Worm (Caenorhabditis elegans) whole organism, L4 larva: Measurements from ENCODE around the gene Y67A10A.3.

Source experiments
- F10B5.3 ChIP-seq: sonication (generic microtip); optimal IDR thresholded peaks from 2 replicates; lab custom pipeline; 2016; ENCODE audit warnings: mild to moderate bottlenecking, missing genetic modification characterization, missing compliant biosample characterization
- F37D6.2 ChIP-seq: sonication (generic microtip); optimal IDR thresholded peaks from 2 replicates; lab custom pipeline; 2016; ENCODE audit warnings: mild to moderate bottlenecking, missing genetic modification characterization, missing compliant biosample characterization
- F49E8.2 ChIP-seq: sonication (generic microtip); optimal IDR thresholded peaks from 2 replicates; lab custom pipeline; 2016; ENCODE audit warnings: missing compliant biosample characterization, mild to moderate bottlenecking, missing genetic modification characterization, borderline replicate concordance
- R02D3.7 ChIP-seq: fragments of 150-350 bp; sonication (generic microtip); optimal IDR thresholded peaks from 3 replicates; lab custom pipeline; 2014; ENCODE audit warnings: missing biosample characterization, missing genetic modification characterization
- T26A8.4 ChIP-seq: fragments of 200-800 bp; sonication (Bioruptor generic); IDR thresholded peaks from 2 replicates; pipeline ENCODE4 v1.3.6; 2022; ENCODE audit warnings: missing genetic modification characterization, missing compliant biosample characterization
- ZK337.2 ChIP-seq: fragments of 200-800 bp; sonication (Bioruptor generic); IDR thresholded peaks from 2 replicates; pipeline ENCODE4 v1.3.6; 2022; ENCODE audit warnings: missing genetic modification reagents, missing genetic modification characterization, missing compliant biosample characterization
- ceh-20 ChIP-seq: fragments of 200-800 bp; sonication (Bioruptor generic); IDR thresholded peaks from 2 replicates; pipeline ENCODE4 v1.3.6; 2022; ENCODE audit warnings: missing genetic modification reagents, missing genetic modification characterization, missing compliant biosample characterization
- ceh-28 ChIP-seq: fragments of 150-350 bp; optimal IDR thresholded peaks from 2 replicates; lab custom pipeline; 2014; ENCODE audit warnings: missing biosample characterization, missing genetic modification reagents, missing genetic modification characterization
- ceh-32 ChIP-seq: sonication (generic microtip); optimal IDR thresholded peaks from 2 replicates; lab custom pipeline; 2016; ENCODE audit warnings: mild to moderate bottlenecking, missing genetic modification characterization, missing compliant biosample characterization; ENCODE audit not compliant: poor library complexity
- ceh-82 ChIP-seq: sonication (generic microtip); optimal IDR thresholded peaks from 2 replicates; lab custom pipeline; 2017; ENCODE audit warnings: missing biosample characterization, missing genetic modification characterization
- cey-2 ChIP-seq: sonication (generic microtip); optimal IDR thresholded peaks from 3 replicates; lab custom pipeline; 2017; ENCODE audit warnings: missing genetic modification characterization, mild to moderate bottlenecking, missing compliant biosample characterization, antibody characterized with exemption, borderline replicate concordance; ENCODE audit not compliant: insufficient read depth
- daf-19 ChIP-seq: fragments of 200-800 bp; sonication (Bioruptor generic); conservative IDR thresholded peaks from 2 replicates; pipeline ENCODE4 v1.3.6; 2022; ENCODE audit warnings: missing genetic modification characterization, missing compliant biosample characterization
- dmd-6 ChIP-seq: fragments of 200-800 bp; sonication (Bioruptor generic); IDR thresholded peaks from 2 replicates; pipeline ENCODE4 v1.3.6; 2022; ENCODE audit warnings: missing genetic modification reagents, missing genetic modification characterization, missing compliant biosample characterization
- dpl-1 ChIP-seq: fragments of 150-350 bp; optimal IDR thresholded peaks from 2 replicates; lab custom pipeline; 2014; ENCODE audit warnings: missing biosample characterization, missing genetic modification reagents, missing genetic modification characterization
- egl-43 ChIP-seq: fragments of 200-800 bp; sonication (Bioruptor generic); IDR thresholded peaks from 2 replicates; pipeline ENCODE4 v1.3.6; 2022; ENCODE audit warnings: missing genetic modification reagents, missing genetic modification characterization, missing compliant biosample characterization
- hif-1 ChIP-seq, 2 experiments: sonication (generic microtip); optimal IDR thresholded peaks; 2 replicates each; lab custom pipeline; 2016 to 2017; ENCODE audit warnings: missing compliant biosample characterization in 2 of 2, missing genetic modification characterization in 2 of 2, missing genetic modification reagents in 2 of 2, missing genotype in 2 of 2, mild to moderate bottlenecking in 1 of 2
- hlh-30 ChIP-seq: sonication (generic microtip); optimal IDR thresholded peaks from 2 replicates; lab custom pipeline; 2017; ENCODE audit warnings: antibody characterized with exemption, mild to moderate bottlenecking, missing genetic modification characterization, missing compliant biosample characterization; ENCODE audit not compliant: insufficient read depth
- lin-15B ChIP-seq: fragments of 150-350 bp; sonication (generic microtip); optimal IDR thresholded peaks from 3 replicates; lab custom pipeline; 2014; ENCODE audit warnings: missing biosample characterization, missing genetic modification characterization
- lin-29 ChIP-seq: fragments of 200-800 bp; sonication (Bioruptor generic); IDR thresholded peaks from 2 replicates; pipeline ENCODE4 v1.3.6; 2022; ENCODE audit warnings: missing genetic modification reagents, missing genetic modification characterization, missing compliant biosample characterization
- lsy-2 ChIP-seq, 2 experiments: fragments of 150-350 bp in 1 of 2; sonication (generic microtip) in 1 of 2; optimal IDR thresholded peaks; 2 replicates each; lab custom pipeline; 2014 to 2017; ENCODE audit warnings: missing biosample characterization in 2 of 2, missing genetic modification characterization in 2 of 2
- madf-5 ChIP-seq, 2 experiments: fragments of 200-800 bp; sonication (Bioruptor generic); IDR thresholded peaks; 2 replicates each; pipeline ENCODE4 v1.3.6; 2022; ENCODE audit warnings: missing compliant biosample characterization in 2 of 2, missing genetic modification characterization in 2 of 2
- madf-9 ChIP-seq: fragments of 200-800 bp; sonication (Bioruptor generic); conservative IDR thresholded peaks from 2 replicates; pipeline ENCODE4 v1.3.6; 2022; ENCODE audit warnings: missing genetic modification reagents, missing genetic modification characterization, missing compliant biosample characterization
- mdl-1 ChIP-seq, 2 experiments: fragments of 150-350 bp in 1 of 2; sonication (generic microtip) in 1 of 2; optimal IDR thresholded peaks; 2 replicates each; lab custom pipeline; 2014 to 2017; ENCODE audit warnings: missing biosample characterization in 2 of 2, missing genetic modification characterization in 2 of 2
- mdt-29 ChIP-seq: fragments of 200-800 bp; sonication (Bioruptor generic); IDR thresholded peaks from 2 replicates; pipeline ENCODE4 v1.3.6; 2022; ENCODE audit warnings: missing genetic modification reagents, missing genetic modification characterization, missing compliant biosample characterization
- mes-2 ChIP-seq: sonication (generic microtip); optimal IDR thresholded peaks from 2 replicates; lab custom pipeline; 2016; ENCODE audit warnings: missing genotype, mild to moderate bottlenecking, missing genetic modification characterization, missing compliant biosample characterization; ENCODE audit not compliant: poor library complexity, severe bottlenecking
- mxl-2 ChIP-seq: fragments of 200-800 bp; sonication (Bioruptor generic); conservative IDR thresholded peaks from 2 replicates; pipeline ENCODE4 v1.3.6; 2022; ENCODE audit warnings: missing genetic modification reagents, missing genetic modification characterization, missing compliant biosample characterization
- mxl-3 ChIP-seq: fragments of 200-800 bp; sonication (Bioruptor generic); optimal IDR thresholded peaks from 2 replicates; lab custom pipeline; 2018; ENCODE audit warnings: mild to moderate bottlenecking, missing genetic modification characterization, missing compliant biosample characterization
- nhr-102 ChIP-seq: sonication (generic microtip); optimal IDR thresholded peaks from 2 replicates; lab custom pipeline; 2016; ENCODE audit warnings: mild to moderate bottlenecking, missing genetic modification characterization, moderate library complexity, missing compliant biosample characterization
- nhr-11 ChIP-seq: fragments of 150-350 bp; optimal IDR thresholded peaks from 2 replicates; lab custom pipeline; 2014; ENCODE audit warnings: missing biosample characterization, missing genetic modification characterization
- nhr-25 ChIP-seq: sonication (generic microtip); optimal IDR thresholded peaks from 2 replicates; lab custom pipeline; 2017; ENCODE audit warnings: missing genetic modification characterization, mild to moderate bottlenecking, missing compliant biosample characterization, antibody characterized with exemption, moderate library complexity, borderline replicate concordance; ENCODE audit not compliant: insufficient read depth
- nhr-41 ChIP-seq: fragments of 200-800 bp; sonication (Bioruptor generic); IDR thresholded peaks from 2 replicates; pipeline ENCODE4 v1.3.6; 2022; ENCODE audit warnings: missing genetic modification reagents, missing genetic modification characterization, missing compliant biosample characterization
- nhr-42 ChIP-seq: fragments of 200-800 bp; sonication (Bioruptor generic); IDR thresholded peaks from 2 replicates; pipeline ENCODE4 v1.3.6; 2022; ENCODE audit warnings: missing genetic modification characterization, missing compliant biosample characterization
- nhr-77 ChIP-seq: fragments of 150-350 bp; optimal IDR thresholded peaks from 2 replicates; lab custom pipeline; 2014; ENCODE audit warnings: missing biosample characterization, missing genetic modification characterization
- pha-4 ChIP-seq, 2 experiments: fragments of 150-350 bp in 1 of 2; fragments of 200-800 bp in 1 of 2; sonication (Bioruptor generic) in 1 of 2; IDR thresholded peaks in 1 of 2; optimal IDR thresholded peaks in 1 of 2; 2 replicates each; pipeline versions ENCODE4 v1.3.6 to Lab custom; 2014 to 2022; ENCODE audit warnings: missing genetic modification characterization in 2 of 2, missing genetic modification reagents in 2 of 2, missing biosample characterization in 1 of 2, missing compliant biosample characterization in 1 of 2
- set-16 ChIP-seq: fragments of 200-800 bp; sonication (Bioruptor generic); IDR thresholded peaks from 2 replicates; pipeline ENCODE4 v1.3.6; 2022; ENCODE audit warnings: missing genetic modification reagents, missing genetic modification characterization, missing compliant biosample characterization
- snpc-1.2 ChIP-seq: fragments of 200-800 bp; sonication (Bioruptor generic); IDR thresholded peaks from 2 replicates; pipeline ENCODE4 v1.3.6; 2022; ENCODE audit warnings: missing genetic modification reagents, missing genetic modification characterization, missing compliant biosample characterization
- spr-3 ChIP-seq: fragments of 200-800 bp; sonication (Bioruptor generic); optimal IDR thresholded peaks from 2 replicates; lab custom pipeline; 2018; ENCODE audit warnings: mild to moderate bottlenecking, missing genetic modification characterization, missing compliant biosample characterization
- unc-39 ChIP-seq: sonication (generic microtip); optimal IDR thresholded peaks from 2 replicates; lab custom pipeline; 2017; ENCODE audit warnings: missing biosample characterization, missing genetic modification characterization
- unc-62 ChIP-seq, 3 experiments: fragments of 150-350 bp in 1 of 3; sonication (generic microtip); optimal IDR thresholded peaks in 2 of 3; peaks in 1 of 3; 1 replicate in 1 of 3; 2 replicates in 2 of 3; lab custom pipeline; 2014 to 2017; ENCODE audit warnings: missing biosample characterization in 3 of 3, missing genetic modification characterization in 3 of 3, missing genetic modification reagents in 3 of 3, missing genotype in 1 of 3
- zag-1 ChIP-seq: fragments of 150-350 bp; optimal IDR thresholded peaks from 2 replicates; lab custom pipeline; 2014; ENCODE audit warnings: missing biosample characterization, missing genetic modification characterization
- zfp-3 ChIP-seq: fragments of 200-800 bp; sonication (Bioruptor generic); conservative IDR thresholded peaks from 2 replicates; pipeline ENCODE4 v1.3.6; 2022; ENCODE audit warnings: missing genetic modification reagents, missing genetic modification characterization, missing compliant biosample characterization
- zip-11 ChIP-seq: fragments of 200-800 bp; sonication (Bioruptor generic); IDR thresholded peaks from 2 replicates; pipeline ENCODE4 v1.3.6; 2022; ENCODE audit warnings: missing genetic modification characterization, missing compliant biosample characterization

Y67A10A.3 gene

ce11 chrIV:14335768-14336167 is 1.5 kb upstream of the Y67A10A.3 start (continued):
- no peak for TF ChIP-seq mxl-2
- TF ChIP-seq mxl-3 (GFP tag; lab: Kevin White, UChicago), result no peak
- no peak for TF ChIP-seq lsy-2 (tag; optimal IDR thresholded peaks at IDR 0.05; lab: Kevin White, UChicago)
- no peak for TF ChIP-seq zag-1 (tag; lab: Kevin White, UChicago)

DNA sequence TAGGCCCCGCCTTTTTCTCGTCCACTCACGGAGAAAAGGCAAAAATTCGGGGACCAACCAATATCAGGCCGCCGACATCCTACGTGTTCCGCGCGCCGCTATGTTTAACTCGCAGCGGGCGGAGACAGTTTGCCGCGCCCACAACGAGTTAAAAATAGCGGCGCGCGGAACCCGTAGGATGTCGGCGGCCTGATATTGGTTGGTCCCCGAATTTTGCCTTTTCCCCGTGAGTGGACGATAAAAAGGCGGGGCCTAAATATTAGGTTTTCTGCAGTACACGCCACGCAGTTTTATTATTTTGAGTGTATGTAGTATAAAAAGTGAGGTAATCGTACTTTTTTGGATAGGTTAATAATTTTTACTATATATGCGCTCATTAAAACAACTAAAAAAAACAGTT is 6.0 kb downstream of the Y67A10A.3 start:
- 0 out of 2 replicates have a peak, but pooled peaks have one; percentile 5 for TF ChIP-seq mdt-29 (GFP tag; lab: Robert Waterston, UW)
- TF ChIP-seq snpc-1.2 (GFP tag; lab: Robert Waterston, UW), result peak; percentile 92

- TF ChIP-seq R02D3.7 (no peak), mes-2 (peak; percentile 87), ceh-32 (tag; lab: Kevin White, UChicago) (peak; percentile 39), zip-11 (no peak), dmd-6 (GFP tag; lab: Robert Waterston, UW) (peak; percentile 89), ZK337.2 (GFP tag; lab: Robert Waterston, UW) (no peak), dpl-1 (GFP tag; lab: Kevin White, UChicago) (peak; percentile 32), mdt-29 (GFP tag; lab: Robert Waterston, UW) (peak; percentile 95), hif-1 (tag; optimal IDR thresholded peaks at IDR 0.05; lab: Kevin White, UChicago) (peak in 1 of 2 experiments; percentile 7), madf-9 (GFP tag; lab: Robert Waterston, UW) (no peak), spr-3 (GFP tag; lab: Kevin White, UChicago) (peak; percentile 63), nhr-25 (tag; lab: Kevin White, UChicago) (no peak), set-16 (GFP tag; lab: Robert Waterston, UW) (no peak; the same call in 1 of the 2 replicates), unc-62 (GFP tag; optimal IDR thresholded peaks at IDR 0.05 in 1 of 2; lab: Kevin White, UChicago) (peak in 1 of 2 experiments; percentile 41), unc-62 (tag; optimal IDR thresholded peaks at IDR 0.05; lab: Kevin White, UChicago) (no peak), cey-2 (no peak), nhr-41 (GFP tag; lab: Robert Waterston, UW) (0 out of 2 replicates have a peak, but pooled peaks have one; percentile 7), zag-1 (tag; lab: Kevin White, UChicago) (no peak), zfp-3 (GFP tag; lab: Robert Waterston, UW) (peak; percentile 66; the same call in 1 of the 2 replicates), unc-39 (tag; lab: Kevin White, UChicago) (no peak), ceh-82 (tag; lab: Kevin White, UChicago) (no peak), egl-43 (GFP tag; lab: Robert Waterston, UW) (no peak; the same call in 1 of the 2 replicates), mxl-2 (0 out of 2 replicates have a peak, but pooled peaks have one; percentile 5), mdl-1 (tag; optimal IDR thresholded peaks at IDR 0.05; lab: Kevin White, UChicago) (peak; percentile 4 to 66), nhr-77 (tag; lab: Kevin White, UChicago) (no peak), ceh-20 (0 out of 2 replicates have a peak, but pooled peaks have one; percentile 50), lin-15B (no peak), nhr-42 (peak; percentile 80), lsy-2 (tag; optimal IDR thresholded peaks at IDR 0.05; lab: Kevin White, UChicago) (no peak), hlh-30 (tag; lab: Kevin White, UChicago) (peak; percentile 61), pha-4 (GFP tag; IDR thresholded peaks at IDR 0.05; lab: Robert Waterston, UW) (peak; percentile 89), pha-4 (tag; optimal IDR thresholded peaks at IDR 0.05; lab: Kevin White, UChicago) (no peak), nhr-11 (tag; lab: Kevin White, UChicago) (no peak), T26A8.4 (peak; percentile 91), nhr-102 (tag; lab: Kevin White, UChicago) (peak; percentile 87), ceh-28 (tag; lab: Kevin White, UChicago) (no peak), F10B5.3 (tag; lab: Kevin White, UChicago) (peak; percentile 71), F49E8.2 (peak; percentile 96), daf-19 (0 out of 2 replicates have a peak, but pooled peaks have one; percentile 73), F37D6.2 (tag; lab: Kevin White, UChicago) (peak; percentile 19), madf-5 (GFP tag; IDR thresholded peaks at IDR 0.05; lab: Robert Waterston, UW) (no peak), lin-29 (GFP tag; lab: Robert Waterston, UW) (no peak)
Measured at ce11 chrIV:14326694-14327298, 7.5 kb downstream of the Y67A10A.3 start.
